Fruit fly (Drosophila melanogaster): ENCODE measurements around the gene CG42307.

The CG42307 gene

DNA sequence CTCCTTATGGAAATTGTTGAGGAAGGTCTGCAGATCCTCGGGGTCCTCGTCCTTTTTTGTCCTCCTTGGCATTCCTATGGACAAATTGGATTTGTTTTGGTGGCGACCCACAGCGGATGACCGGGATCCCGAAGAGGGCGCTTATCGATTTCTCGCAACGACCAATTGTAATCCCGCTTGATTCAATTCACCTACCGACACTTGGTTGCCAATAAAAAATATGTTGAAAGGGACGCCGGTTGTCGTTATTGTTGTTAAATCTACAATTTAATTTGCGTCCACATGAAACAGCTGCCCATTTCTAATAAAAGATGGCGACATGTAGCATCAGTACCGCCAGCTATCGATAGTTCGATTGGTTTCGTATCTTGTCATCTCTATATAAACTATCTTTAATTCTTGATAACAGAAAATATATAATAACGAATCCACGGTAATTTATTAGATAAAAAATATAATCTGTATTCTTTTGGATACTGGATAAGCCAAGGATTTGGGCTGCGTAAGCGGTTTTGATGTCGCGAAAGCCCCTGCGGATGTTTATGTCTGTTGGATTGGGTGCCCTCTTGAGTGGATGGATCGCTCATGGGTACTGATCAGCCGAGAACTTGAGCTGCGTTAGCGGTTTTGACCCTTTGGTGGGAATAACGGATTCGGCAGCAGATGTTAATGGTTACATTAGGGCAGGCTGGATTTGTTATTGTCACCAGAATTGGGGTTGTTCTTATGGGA, 27.6 kb downstream of the CG42307 start, which contains the start of gene CTCF:
Gene CTCF, minus strand, starts transcription at position 328 of the 732 bp plus-strand sequence.
- TF ChIP-seq cic (GFP tag; optimal IDR thresholded peaks at IDR 0.05) (peak; percentile 22), pad (GFP tag; optimal IDR thresholded peaks at IDR 0.05) (peak; percentile 53), Hr96 (GFP tag; optimal IDR thresholded peaks at IDR 0.05) (no peak), Crg-1 (GFP tag; optimal IDR thresholded peaks at IDR 0.05) (no peak), CG14711 (tag; optimal IDR thresholded peaks at IDR 0.05) (peak; percentile 22), Clk (GFP tag; optimal IDR thresholded peaks at IDR 0.05) (no peak), bab1 (GFP tag; optimal IDR thresholded peaks at IDR 0.05) (peak; percentile 43), CG7101 (tag; optimal IDR thresholded peaks at IDR 0.05) (peak; percentile 29), CG11617 (GFP tag; optimal IDR thresholded peaks at IDR 0.05) (peak; percentile 31), Mnt (GFP tag; optimal IDR thresholded peaks at IDR 0.05) (peak; percentile 40), tj (GFP tag; optimal IDR thresholded peaks at IDR 0.05) (peak; percentile 49)

DNA sequence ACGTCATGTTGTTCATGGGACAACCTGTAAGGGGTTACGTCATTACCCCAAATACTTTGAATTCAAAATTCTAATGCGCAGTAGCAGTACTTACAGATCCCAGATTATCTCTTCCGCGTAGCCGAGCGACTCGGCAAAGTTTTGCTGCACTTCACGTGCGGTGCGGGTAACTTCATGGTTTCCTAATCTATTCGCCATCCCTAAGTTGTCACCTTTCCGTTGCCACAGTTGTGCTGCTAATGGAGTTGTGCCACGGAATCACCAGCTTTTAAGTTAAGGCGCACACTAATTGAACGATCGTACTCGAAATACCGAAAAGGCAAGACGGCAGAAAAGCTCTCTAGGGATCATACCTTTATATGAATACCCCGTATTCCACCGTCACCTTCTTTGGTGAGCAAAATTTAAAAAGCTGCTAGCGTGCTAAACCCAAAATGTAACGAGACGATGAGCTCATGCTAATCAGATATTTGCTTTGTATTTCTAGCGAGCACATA, 30.9 kb downstream of the CG42307 start, which contains the start of gene pst:
Gene pst, minus strand, starts transcription at position 437 of the 497 bp plus-strand sequence.
- TF ChIP-seq CG1620 (GFP tag; optimal IDR thresholded peaks at IDR 0.05) (peak; percentile 46), bab1 (GFP tag; optimal IDR thresholded peaks at IDR 0.05) (peak; percentile 10), cnc (optimal IDR thresholded peaks at IDR 0.05) (no peak), Hr96 (GFP tag; optimal IDR thresholded peaks at IDR 0.05) (peak; percentile 53), CG14711 (tag; optimal IDR thresholded peaks at IDR 0.05) (no peak), CG11617 (GFP tag; optimal IDR thresholded peaks at IDR 0.05) (peak; percentile 39), CG33017 (tag; optimal IDR thresholded peaks at IDR 0.05) (peak; percentile 12), Mnt (GFP tag; optimal IDR thresholded peaks at IDR 0.05) (peak; percentile 56), CG7101 (tag; optimal IDR thresholded peaks at IDR 0.05) (peak; percentile 43)

DNA sequence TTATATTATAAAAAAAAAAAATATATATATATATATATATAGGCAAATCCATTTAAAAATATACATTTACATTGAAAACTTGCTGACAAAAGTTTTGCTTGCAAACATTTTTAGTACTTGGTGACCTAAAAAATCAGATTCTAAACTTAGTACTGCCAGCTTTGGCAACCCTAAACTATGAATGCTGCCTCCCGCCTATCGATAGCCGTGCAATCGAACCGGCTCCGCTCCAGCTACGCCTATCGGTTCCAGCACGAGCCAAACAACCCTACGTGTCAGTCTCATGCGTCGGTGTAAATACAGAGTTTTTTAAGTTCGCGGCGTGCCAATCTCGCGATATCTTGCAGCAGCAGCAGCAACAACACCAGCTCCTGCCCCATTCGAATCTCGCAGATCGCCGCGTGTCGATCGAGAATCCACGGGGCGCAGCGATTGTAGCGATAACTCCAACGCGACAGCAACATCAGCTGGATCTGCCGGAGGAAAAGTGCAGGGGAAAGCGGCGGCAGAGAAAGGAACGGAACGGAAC, 31.5 kb downstream of the CG42307 start, which contains the start of gene Sec63:
Gene Sec63, plus strand, starts transcription at position 238 of the 529 bp plus-strand sequence.
- TF ChIP-seq CG1620 (GFP tag; optimal IDR thresholded peaks at IDR 0.05) (peak; percentile 40), kay (GFP tag; ENCODE audit: borderline replicate concordance) (no peak), Crg-1 (GFP tag; optimal IDR thresholded peaks at IDR 0.05) (no peak), tj (GFP tag; optimal IDR thresholded peaks at IDR 0.05) (no peak), CG7101 (tag; optimal IDR thresholded peaks at IDR 0.05) (no peak), CG11617 (GFP tag; optimal IDR thresholded peaks at IDR 0.05) (peak; percentile 5), ovo (GFP tag; optimal IDR thresholded peaks at IDR 0.05) (peak; percentile 49), Hr96 (GFP tag; optimal IDR thresholded peaks at IDR 0.05) (peak; percentile 46), CG12768 (GFP tag; optimal IDR thresholded peaks at IDR 0.05) (no peak), CG7045 (GFP tag; optimal IDR thresholded peaks at IDR 0.05) (no peak), CG14711 (tag; optimal IDR thresholded peaks at IDR 0.05) (peak; percentile 98), Mnt (GFP tag; optimal IDR thresholded peaks at IDR 0.05) (peak; percentile 12), CG33017 (tag; optimal IDR thresholded peaks at IDR 0.05) (no peak), cnc (optimal IDR thresholded peaks at IDR 0.05) (no peak), bab1 (GFP tag; optimal IDR thresholded peaks at IDR 0.05) (no peak), pad (GFP tag; optimal IDR thresholded peaks at IDR 0.05) (peak; percentile 42)

DNA sequence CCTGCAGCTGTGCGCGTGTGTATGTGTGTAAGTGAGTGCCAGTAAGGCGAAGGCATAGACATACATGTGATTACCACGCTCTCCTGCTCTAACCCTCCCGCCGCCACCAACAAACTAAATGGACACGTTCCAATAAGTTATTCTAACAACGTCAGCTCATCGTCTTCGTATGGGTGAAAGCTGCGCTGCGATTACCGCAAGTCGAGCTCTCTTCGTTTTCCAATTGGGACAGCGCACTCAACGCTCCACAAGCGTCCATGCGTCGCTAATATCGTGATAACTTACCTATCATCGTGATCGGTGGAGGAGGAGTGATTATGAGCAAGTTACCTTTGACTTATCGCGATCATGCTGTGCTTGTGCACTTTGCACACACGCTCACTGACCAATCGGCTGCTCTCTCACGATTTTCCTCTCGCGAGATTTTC, 32.2 kb downstream of the CG42307 start:
- peak; percentile 70 for TF ChIP-seq CG33017 (tag; optimal IDR thresholded peaks at IDR 0.05)
- TF ChIP-seq kay (GFP tag; ENCODE audit: borderline replicate concordance) = no peak
- TF ChIP-seq CG12768 (GFP tag; optimal IDR thresholded peaks at IDR 0.05) = peak; percentile 71
- TF ChIP-seq tj (GFP tag; optimal IDR thresholded peaks at IDR 0.05) = peak; percentile 88
- TF ChIP-seq bab1 (GFP tag; optimal IDR thresholded peaks at IDR 0.05) = peak; percentile 52
- TF ChIP-seq pad (GFP tag; optimal IDR thresholded peaks at IDR 0.05) = peak; percentile 57
- no peak for TF ChIP-seq CG11617 (GFP tag; optimal IDR thresholded peaks at IDR 0.05)
- TF ChIP-seq Clk (GFP tag; optimal IDR thresholded peaks at IDR 0.05) = no peak
- TF ChIP-seq CG7101 (tag; optimal IDR thresholded peaks at IDR 0.05) = peak; percentile 27
- TF ChIP-seq ovo (GFP tag; optimal IDR thresholded peaks at IDR 0.05) = peak; percentile 26
- no peak for TF ChIP-seq toe (GFP tag; optimal IDR thresholded peaks at IDR 0.05)
- no peak for TF ChIP-seq CG1620 (GFP tag; optimal IDR thresholded peaks at IDR 0.05)
- TF ChIP-seq Mnt (GFP tag; optimal IDR thresholded peaks at IDR 0.05) = peak; percentile 93
- TF ChIP-seq CG14711 (tag; optimal IDR thresholded peaks at IDR 0.05) = no peak
- no peak for TF ChIP-seq Crg-1 (GFP tag; optimal IDR thresholded peaks at IDR 0.05)
- TF ChIP-seq CG7045 (GFP tag; optimal IDR thresholded peaks at IDR 0.05) = peak; percentile 32
- TF ChIP-seq cic (GFP tag; optimal IDR thresholded peaks at IDR 0.05) = peak; percentile 86

dm6 chr3L:7364717-7365278, 35.9 kb downstream of the CG42307 start:
- TF ChIP-seq kay (GFP tag; ENCODE audit: borderline replicate concordance) (no peak), Crg-1 (GFP tag; optimal IDR thresholded peaks at IDR 0.05) (no peak), Clk (GFP tag; optimal IDR thresholded peaks at IDR 0.05) (no peak), ovo (GFP tag; optimal IDR thresholded peaks at IDR 0.05) (no peak), cnc (optimal IDR thresholded peaks at IDR 0.05) (no peak), CG7045 (GFP tag; optimal IDR thresholded peaks at IDR 0.05) (no peak), CG11617 (GFP tag; optimal IDR thresholded peaks at IDR 0.05) (no peak), pad (GFP tag; optimal IDR thresholded peaks at IDR 0.05) (no peak), Hr96 (GFP tag; optimal IDR thresholded peaks at IDR 0.05) (no peak), Mnt (GFP tag; optimal IDR thresholded peaks at IDR 0.05) (no peak), CG7101 (tag; optimal IDR thresholded peaks at IDR 0.05) (no peak)

All from whole organism, adult.